Worm (Caenorhabditis elegans): Measurements from ENCODE around the gene zig-6.
A peak's percentile ranks its signal among the peaks of the same experiment; 100 is the strongest.

Gene zig-6

ce11 chrX:5208831-5209230, 20.0 kb upstream of the zig-6 start:
- no peak for TF ChIP-seq fax-1 (tag; optimal IDR thresholded peaks at IDR 0.05)
- no peak for TF ChIP-seq unc-86 (tag; optimal IDR thresholded peaks at IDR 0.05)
- TF ChIP-seq pax-1 (tag; optimal IDR thresholded peaks at IDR 0.05), result no peak
- no peak for TF ChIP-seq unc-42 (tag; optimal IDR thresholded peaks at IDR 0.05)
- no peak for TF ChIP-seq zip-5 (tag; optimal IDR thresholded peaks at IDR 0.05)
- no peak for TF ChIP-seq hlh-6 (tag; optimal IDR thresholded peaks at IDR 0.05)
- TF ChIP-seq ceh-22 (tag; optimal IDR thresholded peaks at IDR 0.05), result no peak
- no peak for TF ChIP-seq elt-4 (tag; optimal IDR thresholded peaks at IDR 0.05)
- no peak for TF ChIP-seq ceh-18 (tag; optimal IDR thresholded peaks at IDR 0.05)
- no peak for TF ChIP-seq elt-2 (tag; optimal IDR thresholded peaks at IDR 0.05)
- no peak for TF ChIP-seq dve-1 (tag; optimal IDR thresholded peaks at IDR 0.05)
- no peak for TF ChIP-seq pha-4 (tag; optimal IDR thresholded peaks at IDR 0.05)
- no peak for TF ChIP-seq pag-3 (tag; optimal IDR thresholded peaks at IDR 0.05; ENCODE audit: borderline replicate concordance)
- TF ChIP-seq ahr-1 (tag; optimal IDR thresholded peaks at IDR 0.05), result no peak
- no peak for TF ChIP-seq lim-6 (tag; optimal IDR thresholded peaks at IDR 0.05)
- TF ChIP-seq nhr-11 (tag; optimal IDR thresholded peaks at IDR 0.05), result no peak
- no peak for TF ChIP-seq ceh-14 (tag; optimal IDR thresholded peaks at IDR 0.05)

DNA sequence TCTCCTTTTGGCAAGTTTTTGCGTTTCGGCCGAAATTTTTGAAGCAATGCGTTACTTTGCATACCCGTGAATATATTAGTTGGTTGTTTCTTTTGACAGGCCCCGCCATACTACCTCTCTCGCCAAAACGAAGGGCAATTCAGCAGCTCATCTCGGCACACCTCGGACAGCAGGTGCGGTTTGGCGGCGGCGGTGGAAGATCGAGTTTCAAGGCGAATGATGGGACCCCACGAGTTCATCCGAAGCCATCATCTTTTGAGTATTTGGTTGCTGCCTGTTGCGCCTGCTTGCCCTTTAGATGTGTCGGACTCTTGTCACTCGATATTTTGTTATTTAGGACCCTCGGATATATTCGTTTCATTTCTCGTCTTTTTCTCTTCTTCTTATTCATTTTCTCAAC, 19.4 kb upstream of the zig-6 start:
- TF ChIP-seq ceh-19 (GFP tag; optimal IDR thresholded peaks at IDR 0.05), result peak; percentile 5
- peak; percentile 1 for TF ChIP-seq ceh-18 (tag; optimal IDR thresholded peaks at IDR 0.05)
- TF ChIP-seq pqm-1 (tag; optimal IDR thresholded peaks at IDR 0.05), result no peak
- TF ChIP-seq ceh-34 (tag; optimal IDR thresholded peaks at IDR 0.05), result peak; percentile 88
- no peak for TF ChIP-seq dve-1 (tag; optimal IDR thresholded peaks at IDR 0.05)

ce11 chrX:5207819-5208218, 18.9 kb upstream of the zig-6 start:
- TF ChIP-seq gmeb-2 (tag; optimal IDR thresholded peaks at IDR 0.05) (no peak), elt-2 (tag; optimal IDR thresholded peaks at IDR 0.05) (no peak), fkh-10 (GFP tag; optimal IDR thresholded peaks at IDR 0.05) (no peak), syd-9 (tag; optimal IDR thresholded peaks at IDR 0.05) (no peak), madf-2 (tag; optimal IDR thresholded peaks at IDR 0.05) (no peak), unc-86 (tag; optimal IDR thresholded peaks at IDR 0.05) (no peak), hlh-15 (tag; optimal IDR thresholded peaks at IDR 0.05) (no peak)

ce11 chrX:5205561-5205960, 16.7 kb upstream of the zig-6 start, which contains the start of gene H28G03.2:
H28G03.2 (plus strand) TSS chrX:5205760.
- no peak for TF ChIP-seq hlh-6 (tag; optimal IDR thresholded peaks at IDR 0.05)
- TF ChIP-seq fkh-6 (tag; optimal IDR thresholded peaks at IDR 0.05), result peak; percentile 59
- TF ChIP-seq unc-55 (GFP tag; optimal IDR thresholded peaks at IDR 0.05), result no peak
- peak; percentile 58 for TF ChIP-seq C08G9.2 (tag; optimal IDR thresholded peaks at IDR 0.05)
- peak; percentile 22 for TF ChIP-seq ceh-14 (tag; optimal IDR thresholded peaks at IDR 0.05)
- TF ChIP-seq pros-1 (tag; optimal IDR thresholded peaks at IDR 0.05), result no peak
- peak; percentile 57 for TF ChIP-seq ceh-2 (tag; optimal IDR thresholded peaks at IDR 0.05)
- no peak for TF ChIP-seq pat-9 (tag; optimal IDR thresholded peaks at IDR 0.05)
- peak; percentile 17 for TF ChIP-seq sdc-2 (tag; optimal IDR thresholded peaks at IDR 0.05)
- TF ChIP-seq ref-2 (tag; optimal IDR thresholded peaks at IDR 0.05), result peak; percentile 33
- TF ChIP-seq lin-11 (tag; optimal IDR thresholded peaks at IDR 0.05), result no peak
- TF ChIP-seq ceh-31 (tag; optimal IDR thresholded peaks at IDR 0.05), result peak; percentile 85
- TF ChIP-seq zip-5 (tag; optimal IDR thresholded peaks at IDR 0.05), result no peak
- TF ChIP-seq tbx-2 (tag; optimal IDR thresholded peaks at IDR 0.05), result peak; percentile 77
- no peak for TF ChIP-seq mec-3 (tag; optimal IDR thresholded peaks at IDR 0.05; ENCODE audit: borderline replicate concordance)
- TF ChIP-seq T23F11.4 (GFP tag; optimal IDR thresholded peaks at IDR 0.05), result no peak
